Fruit fly (Drosophila melanogaster): ENCODE results near the gene Ucp4B.

Gene Ucp4B

dm6 chr2L:5997609-5998229 lies 28.1 kb downstream of the Ucp4B start (continued):
- TF ChIP-seq unc-4 (GFP tag; IDR thresholded peaks at IDR 0.05; ENCODE audit: partially characterized antibody) (no peak), CG31224 (GFP tag; IDR thresholded peaks at IDR 0.05) (no peak), CG8924 (tag; optimal IDR thresholded peaks at IDR 0.05) (peak; percentile 43), CG10274 (GFP tag; optimal IDR thresholded peaks at IDR 0.05) (no peak), CG17361 (GFP tag; IDR thresholded peaks at IDR 0.05) (peak; percentile 30; the same call in 1 of the 3 replicates), Sry-δ (GFP tag; optimal IDR thresholded peaks at IDR 0.05) (no peak), CG11560 (tag; IDR thresholded peaks at IDR 0.05) (no peak), sc (optimal IDR thresholded peaks at IDR 0.05) (no peak), sc (GFP tag; optimal IDR thresholded peaks at IDR 0.05) (no peak), CG10209 (GFP tag; optimal IDR thresholded peaks at IDR 0.05) (peak; percentile 24), Adf1 (GFP tag; IDR thresholded peaks at IDR 0.05) (peak; percentile 79), CG18262 (tag; optimal IDR thresholded peaks at IDR 0.05) (peak; percentile 46), Drgx (GFP tag; IDR thresholded peaks at IDR 0.05) (no peak), HLH54F (GFP tag; optimal IDR thresholded peaks at IDR 0.05) (no peak), CTCF (GFP tag; optimal IDR thresholded peaks at IDR 0.05) (peak; percentile 47), CG15696 (tag; optimal IDR thresholded peaks at IDR 0.05) (peak; percentile 20), zfh1 (GFP tag; IDR thresholded peaks at IDR 0.05) (peak; percentile 5; the same call in 1 of the 3 replicates), CG10147 (GFP tag; optimal IDR thresholded peaks at IDR 0.05) (peak; percentile 29), pan (optimal IDR thresholded peaks at IDR 0.05) (no peak), pan (GFP tag; optimal IDR thresholded peaks at IDR 0.05 in 1 of 2, IDR thresholded peaks at IDR 0.05 in 1 of 2) (peak in 1 of 2 experiments; percentile 39), Elba2 (GFP tag; optimal IDR thresholded peaks at IDR 0.05) (no peak), otp (GFP tag; IDR thresholded peaks at IDR 0.05) (peak; percentile 37; the same call in 1 of the 3 replicates), nau (GFP tag; optimal IDR thresholded peaks at IDR 0.05) (no peak), ssp (GFP tag; IDR thresholded peaks at IDR 0.05) (no peak), CG31388 (GFP tag; optimal IDR thresholded peaks at IDR 0.05) (no peak), salm (tag; optimal IDR thresholded peaks at IDR 0.05) (no peak), Atf-2 (GFP tag; optimal IDR thresholded peaks at IDR 0.05) (no peak), gcm (GFP tag; optimal IDR thresholded peaks at IDR 0.05) (peak; percentile 57), HmgD (GFP tag; optimal IDR thresholded peaks at IDR 0.05) (no peak), CG2116 (GFP tag; optimal IDR thresholded peaks at IDR 0.05) (peak; percentile 12), CG17568 (GFP tag; optimal IDR thresholded peaks at IDR 0.05) (no peak), Taf1 (GFP tag; IDR thresholded peaks at IDR 0.05) (no peak), CG8281 (tag; optimal IDR thresholded peaks at IDR 0.05) (peak; percentile 33), vnd (GFP tag; IDR thresholded peaks at IDR 0.05; ENCODE audit: partially characterized antibody) (no peak), Dip2 (GFP tag; IDR thresholded peaks at IDR 0.05) (no peak), CG34376 (GFP tag; optimal IDR thresholded peaks at IDR 0.05) (peak; percentile 82), CG16813 (GFP tag; IDR thresholded peaks at IDR 0.05; ENCODE audit: partially characterized antibody) (no peak), nerfin-1 (tag; optimal IDR thresholded peaks at IDR 0.05) (peak; percentile 72), CHES-1-like (GFP tag; optimal IDR thresholded peaks at IDR 0.05) (no peak), yki (optimal IDR thresholded peaks at IDR 0.05) (no peak), dmrt11E (tag; optimal IDR thresholded peaks at IDR 0.05) (no peak), usp (GFP tag; optimal IDR thresholded peaks at IDR 0.05) (no peak), CG8388 (GFP tag; optimal IDR thresholded peaks at IDR 0.05) (peak; percentile 57), slp2 (GFP tag; optimal IDR thresholded peaks at IDR 0.05) (peak; percentile 0), CG17829 (tag; optimal IDR thresholded peaks at IDR 0.05) (peak; percentile 11), slbo (GFP tag; IDR thresholded peaks at IDR 0.05) (no peak), Hr39 (optimal IDR thresholded peaks at IDR 0.05) (no peak), CG9609 (GFP tag; optimal IDR thresholded peaks at IDR 0.05) (no peak), CG4282 (GFP tag; optimal IDR thresholded peaks at IDR 0.05) (no peak), tgo (GFP tag; IDR thresholded peaks at IDR 0.05) (no peak), z (GFP tag; IDR thresholded peaks at IDR 0.05) (no peak), odd (GFP tag; optimal IDR thresholded peaks at IDR 0.05) (peak; percentile 84), CG12071 (GFP tag; optimal IDR thresholded peaks at IDR 0.05) (peak; percentile 68)

Data from whole organism, embryonic.